Fruit fly (Drosophila melanogaster) whole organism, prepupa: Measurements from ENCODE around the gene Mst84B.

ENCODE experiments used
- CG16779 ChIP-seq: fragments of 200-800 bp; sonication (Bioruptor generic); optimal IDR thresholded peaks from 3 replicates; lab custom pipeline; 2017; ENCODE audit warnings: missing biosample characterization, mild to moderate bottlenecking, missing genetic modification characterization
- CG34406 ChIP-seq: fragments of 200-800 bp; sonication (Bioruptor generic); optimal IDR thresholded peaks from 3 replicates; lab custom pipeline; 2016; ENCODE audit warnings: missing biosample characterization, missing genetic modification characterization
- Met ChIP-seq: fragments of 200-800 bp; sonication (Bioruptor generic); optimal IDR thresholded peaks from 3 replicates; lab custom pipeline; 2016; ENCODE audit warnings: missing biosample characterization, missing genetic modification characterization
- achi ChIP-seq: fragments of 200-800 bp; sonication (Bioruptor generic); optimal IDR thresholded peaks from 3 replicates; lab custom pipeline; 2016; ENCODE audit warnings: missing biosample characterization, missing genetic modification characterization
- svp ChIP-seq: fragments of 200-800 bp; sonication (Bioruptor generic); peaks from one replicate; lab custom pipeline; 2016; ENCODE audit warnings: missing biosample characterization, missing genetic modification characterization

- TF ChIP-seq achi (no peak), CG16779 (tag; lab: Kevin White, UChicago) (no peak), CG34406 (GFP tag; lab: Kevin White, UChicago) (no peak), Met (GFP tag; lab: Kevin White, UChicago) (no peak), svp (GFP tag; lab: Kevin White, UChicago) (no peak)
Measured at dm6 chr3R:7031553-7031952, 30.4 kb upstream of the Mst84B start.
